Worm (Caenorhabditis elegans) whole organism, mixed stage, embryonic: Measurements from ENCODE around the gene gst-31.

Source experiments
- M03D4.4 ChIP-seq: sonication (generic microtip); optimal IDR thresholded peaks from 2 replicates; lab custom pipeline; 2017; ENCODE audit warnings: mild to moderate bottlenecking, missing genetic modification characterization, missing compliant biosample characterization
- bed-3 ChIP-seq: fragments of 200-800 bp; sonication (Bioruptor generic); optimal IDR thresholded peaks from 3 replicates; lab custom pipeline; 2018; ENCODE audit warnings: mild to moderate bottlenecking, missing genetic modification characterization, moderate library complexity, missing compliant biosample characterization
- ceh-39 ChIP-seq: fragments of 150-350 bp; optimal IDR thresholded peaks from 2 replicates; lab custom pipeline; 2014; ENCODE audit warnings: missing biosample characterization, missing genetic modification characterization
- ceh-43 ChIP-seq: fragments of 200-800 bp; sonication (Bioruptor generic); optimal IDR thresholded peaks from 2 replicates; lab custom pipeline; 2018; ENCODE audit warnings: mild to moderate bottlenecking, missing genetic modification characterization, moderate library complexity, missing compliant biosample characterization
- ceh-83 ChIP-seq: fragments of 200-800 bp; sonication (Bioruptor generic); optimal IDR thresholded peaks from 2 replicates; lab custom pipeline; 2018; ENCODE audit warnings: mild to moderate bottlenecking, missing genetic modification characterization, missing compliant biosample characterization
- ces-1 ChIP-seq: fragments of 150-350 bp; optimal IDR thresholded peaks from 2 replicates; lab custom pipeline; 2014; ENCODE audit warnings: missing biosample characterization, missing genetic modification reagents, missing genetic modification characterization
- cnd-1 ChIP-seq: fragments of 200-800 bp; sonication (Bioruptor generic); optimal IDR thresholded peaks from 2 replicates; lab custom pipeline; 2018; ENCODE audit warnings: mild to moderate bottlenecking, missing genetic modification characterization, missing compliant biosample characterization
- drap-1 ChIP-seq: fragments of 200-800 bp; sonication (Bioruptor generic); optimal IDR thresholded peaks from 3 replicates; lab custom pipeline; 2018; ENCODE audit warnings: mild to moderate bottlenecking, missing genetic modification characterization, missing compliant biosample characterization
- elt-1 ChIP-seq: sonication (generic microtip); optimal IDR thresholded peaks from 2 replicates; lab custom pipeline; 2017; ENCODE audit warnings: missing genetic modification characterization, mild to moderate bottlenecking, missing compliant biosample characterization, antibody characterized with exemption, moderate library complexity, borderline replicate concordance; ENCODE audit not compliant: insufficient read depth
- elt-3 ChIP-seq: fragments of 150-350 bp; optimal IDR thresholded peaks from 2 replicates; lab custom pipeline; 2014; ENCODE audit warnings: missing biosample characterization, missing genetic modification characterization
- flh-1 ChIP-seq: fragments of 200-800 bp; sonication (Bioruptor generic); optimal IDR thresholded peaks from 2 replicates; lab custom pipeline; 2018; ENCODE audit warnings: mild to moderate bottlenecking, missing genetic modification characterization, moderate library complexity, missing compliant biosample characterization
- hlh-1 ChIP-seq: fragments of 150-350 bp; optimal IDR thresholded peaks from 2 replicates; lab custom pipeline; 2014; ENCODE audit warnings: missing biosample characterization, missing genetic modification reagents, missing genetic modification characterization
- lin-13 ChIP-seq: fragments of 150-350 bp; optimal IDR thresholded peaks from 2 replicates; lab custom pipeline; 2014; ENCODE audit warnings: missing biosample characterization, missing genetic modification characterization
- lsy-2 ChIP-seq: fragments of 150-350 bp; optimal IDR thresholded peaks from 2 replicates; lab custom pipeline; 2014; ENCODE audit warnings: missing biosample characterization, missing genetic modification characterization
- mab-5 ChIP-seq: fragments of 150-350 bp; optimal IDR thresholded peaks from 2 replicates; lab custom pipeline; 2014; ENCODE audit warnings: missing biosample characterization, missing genetic modification characterization
- mep-1 ChIP-seq: fragments of 150-350 bp; optimal IDR thresholded peaks from 2 replicates; lab custom pipeline; 2017; ENCODE audit warnings: missing biosample characterization, missing genetic modification reagents, missing genetic modification characterization, inconsistent platforms
- mls-2 ChIP-seq: sonication (generic microtip); optimal IDR thresholded peaks from 2 replicates; lab custom pipeline; 2016; ENCODE audit warnings: mild to moderate bottlenecking, missing genetic modification characterization, moderate library complexity, missing compliant biosample characterization
- nhr-12 ChIP-seq: fragments of 150-350 bp; optimal IDR thresholded peaks from 2 replicates; lab custom pipeline; 2014; ENCODE audit warnings: missing biosample characterization, missing genetic modification characterization
- nhr-2 ChIP-seq: fragments of 150-350 bp; optimal IDR thresholded peaks from 2 replicates; lab custom pipeline; 2014; ENCODE audit warnings: missing biosample characterization, missing genetic modification characterization
- nhr-237 ChIP-seq: fragments of 150-350 bp; optimal IDR thresholded peaks from 2 replicates; lab custom pipeline; 2014; ENCODE audit warnings: missing biosample characterization, missing genetic modification characterization
- nhr-76 ChIP-seq: sonication (generic microtip); optimal IDR thresholded peaks from 2 replicates; lab custom pipeline; 2017; ENCODE audit warnings: missing biosample characterization, missing genetic modification characterization
- pha-4 ChIP-seq: fragments of 150-350 bp; optimal IDR thresholded peaks from 2 replicates; lab custom pipeline; 2018; ENCODE audit warnings: missing biosample characterization, missing genetic modification reagents, missing genetic modification characterization
- sem-2 ChIP-seq: fragments of 200-800 bp; sonication (Bioruptor generic); optimal IDR thresholded peaks from 2 replicates; lab custom pipeline; 2018; ENCODE audit warnings: mild to moderate bottlenecking, missing genetic modification characterization, missing compliant biosample characterization
- snpc-4 ChIP-seq: fragments of 150-350 bp; optimal IDR thresholded peaks from 2 replicates; lab custom pipeline; 2014; ENCODE audit warnings: missing biosample characterization, missing genetic modification characterization
- sptf-1 ChIP-seq: sonication (generic microtip); optimal IDR thresholded peaks from 2 replicates; lab custom pipeline; 2017; ENCODE audit warnings: mild to moderate bottlenecking, missing genetic modification characterization, moderate library complexity, missing compliant biosample characterization
- tbx-8 ChIP-seq: fragments of 200-800 bp; sonication (Bioruptor generic); optimal IDR thresholded peaks from 2 replicates; lab custom pipeline; 2018; ENCODE audit warnings: mild to moderate bottlenecking, missing genetic modification characterization, moderate library complexity, missing compliant biosample characterization
- unc-120 ChIP-seq: sonication (generic microtip); optimal IDR thresholded peaks from 2 replicates; lab custom pipeline; 2017; ENCODE audit warnings: missing genetic modification characterization, missing compliant biosample characterization; ENCODE audit not compliant: poor library complexity, severe bottlenecking
- unc-39 ChIP-seq: fragments of 150-350 bp; optimal IDR thresholded peaks from 2 replicates; lab custom pipeline; 2014; ENCODE audit warnings: missing biosample characterization, missing genetic modification characterization
- unc-62 ChIP-seq: fragments of 150-350 bp; optimal IDR thresholded peaks from 2 replicates; lab custom pipeline; 2014; ENCODE audit warnings: missing biosample characterization, missing genetic modification reagents, missing genetic modification characterization
- ztf-11 ChIP-seq: fragments of 150-350 bp; optimal IDR thresholded peaks from 2 replicates; lab custom pipeline; 2014; ENCODE audit warnings: missing biosample characterization, missing genetic modification characterization

Gene gst-31

ce11 chrII:15213732-15214131 lies 39.0 kb upstream of the gst-31 start:
- TF ChIP-seq elt-1 (tag; lab: Kevin White, UChicago) (peak; percentile 97), flh-1 (GFP tag; lab: Kevin White, UChicago) (no peak)

DNA sequence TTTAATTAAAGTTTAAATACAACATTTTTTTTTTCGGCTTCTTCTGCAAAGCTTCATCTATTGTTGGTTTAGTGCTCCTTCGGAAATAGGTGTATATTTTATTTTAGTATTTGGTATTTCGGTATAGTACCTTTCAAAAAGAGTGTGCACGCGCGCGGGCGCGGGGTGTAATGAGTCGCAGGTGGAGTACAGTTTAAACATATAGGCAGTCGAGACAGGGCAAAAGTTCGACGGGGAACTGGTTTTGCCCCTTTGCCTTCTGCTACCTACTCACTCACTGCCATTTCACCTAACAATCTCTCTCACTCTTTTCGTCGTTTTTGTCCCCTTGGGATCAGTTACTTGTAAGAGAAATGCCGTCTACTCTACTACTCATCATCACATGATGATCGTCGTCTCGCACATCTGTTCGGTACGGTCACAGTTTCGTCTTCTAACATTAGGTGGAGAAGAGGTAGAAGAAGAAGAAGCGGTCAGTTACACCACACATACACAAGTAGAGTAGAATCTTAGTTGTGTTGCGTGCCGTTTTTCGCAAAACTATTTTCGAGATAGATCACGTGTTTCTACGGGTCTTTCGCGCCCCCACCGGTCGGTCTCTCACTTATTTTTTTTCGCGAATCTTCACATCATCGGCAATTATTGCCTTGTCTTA lies 37.6 kb upstream of the gst-31 start:
- TF ChIP-seq nhr-76 (tag; lab: Kevin White, UChicago) (no peak), unc-120 (tag; lab: Kevin White, UChicago) (no peak), M03D4.4 (no peak), hlh-1 (tag; lab: Kevin White, UChicago) (no peak), mls-2 (tag; lab: Kevin White, UChicago) (no peak), mab-5 (no peak), unc-39 (no peak), ztf-11 (no peak), nhr-237 (no peak), ceh-39 (tag; lab: Kevin White, UChicago) (no peak)
- TF ChIP-seq, all 35 proteins: peak for 0

ce11 chrII:15209309-15209708 lies 34.5 kb upstream of the gst-31 start:
- TF ChIP-seq mep-1 (tag; lab: Kevin White, UChicago) (no peak), ztf-11 (no peak), nhr-2 (tag; lab: Kevin White, UChicago) (no peak), lin-13 (no peak), unc-62 (GFP tag; lab: Kevin White, UChicago) (no peak), ceh-83 (GFP tag; lab: Kevin White, UChicago) (no peak), hlh-1 (tag; lab: Kevin White, UChicago) (no peak)
- TF ChIP-seq, all 35 proteins: peak for 0

ce11 chrII:15208874-15209273 lies 34.1 kb upstream of the gst-31 start:
- TF ChIP-seq unc-39 = no peak
- TF ChIP-seq mls-2 (tag; lab: Kevin White, UChicago) = no peak
- no peak for TF ChIP-seq nhr-12 (tag; lab: Kevin White, UChicago)
- TF ChIP-seq tbx-8 = no peak
- no peak for TF ChIP-seq ceh-39 (tag; lab: Kevin White, UChicago)
- TF ChIP-seq mep-1 (tag; lab: Kevin White, UChicago) = no peak
- no peak for TF ChIP-seq nhr-237
- no peak for TF ChIP-seq drap-1 (GFP tag; lab: Kevin White, UChicago)

DNA sequence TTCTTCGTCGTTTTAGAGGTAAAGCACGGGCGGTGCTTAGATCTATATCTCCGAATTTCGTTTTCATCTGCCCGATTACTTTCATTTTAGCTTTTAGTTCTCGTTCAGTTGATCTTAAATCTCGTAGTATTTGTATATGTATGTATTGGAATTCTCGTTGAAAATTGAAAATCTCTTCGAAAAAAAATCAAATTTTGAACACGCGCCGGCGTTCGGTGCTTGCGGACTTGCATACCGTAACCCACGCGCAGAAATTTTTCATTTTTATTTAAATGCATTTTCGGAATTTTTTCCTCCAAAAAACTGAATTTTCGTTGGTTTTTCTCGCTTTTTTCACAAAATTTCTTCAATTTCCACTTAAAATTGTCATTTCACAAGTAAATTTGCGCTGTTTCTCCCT lies 33.4 kb upstream of the gst-31 start:
- TF ChIP-seq bed-3 = no peak
- TF ChIP-seq sem-2 (GFP tag; lab: Kevin White, UChicago) = no peak
- peak; percentile 93 for TF ChIP-seq lsy-2
- TF ChIP-seq nhr-2 (tag; lab: Kevin White, UChicago) = no peak
- TF ChIP-seq mls-2 (tag; lab: Kevin White, UChicago) = no peak
- TF ChIP-seq M03D4.4 = no peak
- no peak for TF ChIP-seq unc-120 (tag; lab: Kevin White, UChicago)
- TF ChIP-seq nhr-12 (tag; lab: Kevin White, UChicago) = no peak
- peak; percentile 3 for TF ChIP-seq mep-1 (tag; lab: Kevin White, UChicago)
- TF ChIP-seq snpc-4 (tag; lab: Kevin White, UChicago) = no peak
- no peak for TF ChIP-seq sptf-1 (tag; lab: Kevin White, UChicago)
- no peak for TF ChIP-seq unc-62 (GFP tag; lab: Kevin White, UChicago)
- TF ChIP-seq elt-3 = no peak
- TF ChIP-seq ceh-39 (tag; lab: Kevin White, UChicago) = no peak
- TF ChIP-seq cnd-1 (tag; lab: Kevin White, UChicago) = no peak
- TF ChIP-seq pha-4 (tag; lab: Kevin White, UChicago) = no peak
- TF ChIP-seq, all 35 proteins: peak for 2

DNA sequence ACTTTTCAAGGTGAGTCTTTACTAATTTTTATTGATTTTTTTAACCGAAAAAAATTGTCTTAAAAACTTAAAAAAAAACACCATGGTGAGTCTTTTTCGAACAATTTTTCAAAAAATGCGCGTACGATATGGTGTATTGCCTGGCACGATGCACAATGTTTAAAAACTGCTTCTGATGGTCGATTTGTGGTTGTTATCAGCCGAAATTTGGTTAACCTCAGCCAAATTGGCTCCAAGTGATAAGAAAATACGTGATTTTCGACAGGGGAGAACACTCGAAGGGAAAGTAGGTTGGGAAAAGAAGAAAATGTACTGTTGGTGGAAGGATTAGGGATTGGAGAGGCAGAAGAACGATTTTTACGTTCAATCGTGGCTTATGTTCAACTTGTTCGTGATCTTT lies 32.8 kb upstream of the gst-31 start:
- TF ChIP-seq bed-3 = no peak
- TF ChIP-seq elt-1 (tag; lab: Kevin White, UChicago) = no peak
- TF ChIP-seq nhr-2 (tag; lab: Kevin White, UChicago) = no peak
- TF ChIP-seq elt-3 = no peak
- TF ChIP-seq tbx-8 = no peak
- no peak for TF ChIP-seq ztf-11
- no peak for TF ChIP-seq ceh-39 (tag; lab: Kevin White, UChicago)
- no peak for TF ChIP-seq ces-1 (GFP tag; lab: Kevin White, UChicago)
- no peak for TF ChIP-seq lsy-2
- no peak for TF ChIP-seq snpc-4 (tag; lab: Kevin White, UChicago)
- no peak for TF ChIP-seq ceh-43 (GFP tag; lab: Kevin White, UChicago)
- TF ChIP-seq hlh-1 (tag; lab: Kevin White, UChicago) = no peak
- no peak for TF ChIP-seq ceh-83 (GFP tag; lab: Kevin White, UChicago)
- TF ChIP-seq unc-120 (tag; lab: Kevin White, UChicago) = no peak
- TF ChIP-seq cnd-1 (tag; lab: Kevin White, UChicago) = no peak
- no peak for TF ChIP-seq sptf-1 (tag; lab: Kevin White, UChicago)
- TF ChIP-seq, all 35 proteins: peak for 0
